Fruit fly (Drosophila melanogaster) Kc167 (cell line): ENCODE results near the gene Rbcn-3B.

Experiments used
- h ChIP-seq: fragments of >200 bp; optimal IDR thresholded peaks from 3 replicates; lab custom pipeline; 2018; ENCODE audit warnings: missing external identifiers
- psq ChIP-seq: fragments of >200 bp; optimal IDR thresholded peaks from 2 replicates; lab custom pipeline; 2017; ENCODE audit warnings: missing external identifiers
- ttk ChIP-seq: sonication (Bioruptor generic); optimal IDR thresholded peaks from 2 replicates; lab custom pipeline; 2017; ENCODE audit warnings: missing external identifiers

DNA sequence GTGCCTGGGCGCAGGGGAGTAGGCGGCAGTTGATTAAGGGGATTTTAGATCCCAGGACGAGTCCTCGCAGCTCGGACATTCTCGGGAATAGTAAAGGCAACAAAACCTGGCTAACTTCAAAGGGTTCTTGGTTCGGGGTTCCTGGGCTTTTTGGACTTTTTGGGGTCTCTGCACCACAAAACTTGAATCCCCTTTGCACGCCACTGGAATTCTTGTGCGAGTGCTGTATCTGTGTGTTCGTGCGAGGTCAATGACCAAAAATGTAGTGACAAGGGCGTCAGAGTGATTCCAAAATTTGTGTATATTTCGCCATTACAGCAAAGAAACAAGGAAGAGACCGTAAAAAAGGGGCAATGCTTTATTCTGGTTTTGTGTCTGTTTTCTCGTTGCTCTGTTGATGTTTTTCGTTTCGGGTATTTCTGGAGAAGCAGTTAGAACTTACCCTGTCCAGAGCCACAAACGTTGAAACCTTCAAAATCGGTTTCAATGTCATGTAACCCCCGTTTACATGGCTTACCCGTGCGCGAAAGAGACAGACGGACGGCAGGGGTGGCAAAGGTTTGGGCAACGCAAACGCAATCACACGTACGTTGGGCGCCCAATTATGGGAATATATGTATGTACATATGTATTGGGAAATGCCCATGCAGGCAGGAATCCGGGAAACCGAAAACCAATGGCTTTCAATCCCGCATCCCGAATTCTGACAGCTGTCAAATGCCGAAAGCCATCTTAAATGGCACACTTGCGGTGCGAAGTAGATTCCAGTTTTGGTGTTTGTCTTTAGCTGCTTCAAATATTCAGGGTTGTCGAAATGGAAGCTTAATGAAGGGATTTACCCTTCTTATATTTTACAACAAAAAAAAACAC lies 35.8 kb downstream of the Rbcn-3B start:
- TF ChIP-seq ttk (lab: Kevin White, UChicago) (no peak), h (lab: Kevin White, UChicago) (no peak), psq (no peak)
